Worm (Caenorhabditis elegans) whole organism, L1 larva: ENCODE measurements around the gene R12G8.1.

Experiments used
- C16A3.4 ChIP-seq: fragments of 150-350 bp; optimal IDR thresholded peaks from 2 replicates; lab custom pipeline; 2014; ENCODE audit warnings: missing biosample characterization, missing genetic modification characterization
- F16B12.6 ChIP-seq: fragments of 150-350 bp; optimal IDR thresholded peaks from 2 replicates; lab custom pipeline; 2014; ENCODE audit warnings: missing biosample characterization, missing genetic modification characterization
- aly-2 ChIP-seq: fragments of 150-350 bp; optimal IDR thresholded peaks from 2 replicates; lab custom pipeline; 2014; ENCODE audit warnings: missing biosample characterization, missing genetic modification characterization
- ama-1 ChIP-seq: fragments of 150-350 bp; optimal IDR thresholded peaks from 2 replicates; lab custom pipeline; 2014
- blmp-1 ChIP-seq: fragments of 150-350 bp; optimal IDR thresholded peaks from 2 replicates; lab custom pipeline; 2014; ENCODE audit warnings: missing biosample characterization, missing genetic modification characterization
- ceh-8 ChIP-seq: fragments of 200-800 bp; sonication (Bioruptor generic); optimal IDR thresholded peaks from 2 replicates; lab custom pipeline; 2018; ENCODE audit warnings: mild to moderate bottlenecking, missing genetic modification characterization, moderate library complexity, missing compliant biosample characterization
- ceh-88 ChIP-seq: fragments of 200-800 bp; sonication (Bioruptor generic); IDR thresholded peaks from 2 replicates; pipeline ENCODE4 v1.3.6; 2022; ENCODE audit warnings: missing genetic modification characterization, missing compliant biosample characterization
- ceh-90 ChIP-seq: sonication (generic microtip); optimal IDR thresholded peaks from 2 replicates; lab custom pipeline; 2016; ENCODE audit warnings: missing genetic modification characterization, missing compliant biosample characterization
- ces-1 ChIP-seq: fragments of 150-350 bp; optimal IDR thresholded peaks from 2 replicates; lab custom pipeline; 2014; ENCODE audit warnings: missing biosample characterization, missing genetic modification reagents, missing genetic modification characterization
- dsc-1 ChIP-seq: sonication (generic microtip); optimal IDR thresholded peaks from 2 replicates; lab custom pipeline; 2016; ENCODE audit warnings: mild to moderate bottlenecking, missing genetic modification characterization, missing compliant biosample characterization
- efl-1 ChIP-seq, 4 experiments: fragments of 150-350 bp; optimal IDR thresholded peaks in 3 of 4; peaks in 1 of 4; 1 replicate in 1 of 4; 2 replicates in 3 of 4; lab custom pipeline; 2014; ENCODE audit warnings: missing biosample characterization in 2 of 4, missing genetic modification characterization in 2 of 4, missing genetic modification reagents in 2 of 4
- efl-3 ChIP-seq: fragments of 200-800 bp; sonication (Bioruptor generic); optimal IDR thresholded peaks from 2 replicates; lab custom pipeline; 2018; ENCODE audit warnings: mild to moderate bottlenecking, missing genetic modification characterization, missing compliant biosample characterization
- egl-13 ChIP-seq: sonication (generic microtip); optimal IDR thresholded peaks from 2 replicates; lab custom pipeline; 2016; ENCODE audit warnings: missing genotype, missing genetic modification reagents, missing genetic modification characterization, missing compliant biosample characterization
- ets-5 ChIP-seq: fragments of 200-800 bp; sonication (Bioruptor generic); IDR thresholded peaks from 2 replicates; pipeline ENCODE4 v1.3.6; 2022; ENCODE audit warnings: missing genetic modification characterization, missing compliant biosample characterization
- fkh-10 ChIP-seq: sonication (generic microtip); optimal IDR thresholded peaks from 2 replicates; lab custom pipeline; 2017; ENCODE audit warnings: missing biosample characterization, missing genetic modification reagents, missing genetic modification characterization
- fkh-4 ChIP-seq: sonication (generic microtip); optimal IDR thresholded peaks from 2 replicates; lab custom pipeline; 2016; ENCODE audit warnings: missing compliant biosample characterization, missing genetic modification characterization, borderline replicate concordance
- fos-1 ChIP-seq: fragments of 150-350 bp; optimal IDR thresholded peaks from 2 replicates; lab custom pipeline; 2014; ENCODE audit warnings: missing biosample characterization, missing genetic modification characterization
- hlh-17 ChIP-seq: fragments of 200-800 bp; sonication (Bioruptor generic); optimal IDR thresholded peaks from 2 replicates; lab custom pipeline; 2018; ENCODE audit warnings: missing genetic modification characterization, mild to moderate bottlenecking, missing compliant biosample characterization, moderate library complexity, borderline replicate concordance
- hlh-4 ChIP-seq: sonication (generic microtip); optimal IDR thresholded peaks from 2 replicates; lab custom pipeline; 2016; ENCODE audit warnings: mild to moderate bottlenecking, missing genetic modification characterization, missing compliant biosample characterization
- hpl-2 ChIP-seq: fragments of 150-350 bp; optimal IDR thresholded peaks from 2 replicates; lab custom pipeline; 2014; ENCODE audit warnings: missing biosample characterization, missing genetic modification reagents, missing genetic modification characterization
- irx-1 ChIP-seq: sonication (generic microtip); optimal IDR thresholded peaks from 2 replicates; lab custom pipeline; 2016; ENCODE audit warnings: missing genetic modification characterization, missing compliant biosample characterization
- jun-1 ChIP-seq: fragments of 150-350 bp; optimal IDR thresholded peaks from 2 replicates; lab custom pipeline; 2014; ENCODE audit warnings: missing biosample characterization, missing genetic modification reagents, missing genetic modification characterization
- lin-13 ChIP-seq: fragments of 150-350 bp; optimal IDR thresholded peaks from 2 replicates; lab custom pipeline; 2014; ENCODE audit warnings: missing biosample characterization, missing genetic modification reagents, missing genetic modification characterization
- lin-14 ChIP-seq: fragments of 200-800 bp; sonication (Bioruptor generic); optimal IDR thresholded peaks from 2 replicates; lab custom pipeline; 2018; ENCODE audit warnings: mild to moderate bottlenecking, missing genetic modification characterization, moderate library complexity, missing compliant biosample characterization
- lin-15B ChIP-seq: fragments of 150-350 bp; sonication (generic microtip); optimal IDR thresholded peaks from 3 replicates; lab custom pipeline; 2014; ENCODE audit warnings: missing biosample characterization, missing genetic modification characterization
- lsy-2 ChIP-seq, 2 experiments: fragments of 150-350 bp; optimal IDR thresholded peaks; 2 replicates each; lab custom pipeline; 2014; ENCODE audit warnings: missing biosample characterization in 2 of 2, missing genetic modification characterization in 2 of 2
- mab-9 ChIP-seq: fragments of 200-800 bp; sonication (Bioruptor generic); IDR thresholded peaks from 2 replicates; pipeline ENCODE4 v1.3.6; 2022; ENCODE audit warnings: missing genetic modification reagents, missing genetic modification characterization, missing compliant biosample characterization
- nhr-11 ChIP-seq: fragments of 150-350 bp; optimal IDR thresholded peaks from 2 replicates; lab custom pipeline; 2014; ENCODE audit warnings: missing biosample characterization, missing genetic modification characterization
- nhr-12 ChIP-seq: sonication (generic microtip); optimal IDR thresholded peaks from 2 replicates; lab custom pipeline; 2017; ENCODE audit warnings: missing biosample characterization, missing genetic modification characterization
- nhr-20 ChIP-seq: sonication (generic microtip); optimal IDR thresholded peaks from 2 replicates; lab custom pipeline; 2016; ENCODE audit warnings: mild to moderate bottlenecking, missing genetic modification characterization, missing compliant biosample characterization
- nhr-237 ChIP-seq: fragments of 150-350 bp; optimal IDR thresholded peaks from 2 replicates; lab custom pipeline; 2014; ENCODE audit warnings: missing biosample characterization, missing genetic modification characterization
- nhr-28 ChIP-seq: fragments of 150-350 bp; optimal IDR thresholded peaks from 2 replicates; lab custom pipeline; 2014; ENCODE audit warnings: missing biosample characterization, missing genetic modification characterization
- nhr-71 ChIP-seq: sonication (generic microtip); optimal IDR thresholded peaks from 2 replicates; lab custom pipeline; 2016; ENCODE audit warnings: mild to moderate bottlenecking, missing genetic modification characterization, moderate library complexity, missing compliant biosample characterization
- pag-3 ChIP-seq: sonication (generic microtip); optimal IDR thresholded peaks from 2 replicates; lab custom pipeline; 2017; ENCODE audit warnings: missing genetic modification characterization, mild to moderate bottlenecking, missing compliant biosample characterization, antibody characterized with exemption, borderline replicate concordance; ENCODE audit not compliant: insufficient read depth
- pax-3 ChIP-seq: fragments of 200-800 bp; sonication (Bioruptor generic); optimal IDR thresholded peaks from 2 replicates; lab custom pipeline; 2018; ENCODE audit warnings: mild to moderate bottlenecking, missing genetic modification characterization, moderate library complexity, missing compliant biosample characterization
- skn-1 ChIP-seq: fragments of 150-350 bp; optimal IDR thresholded peaks from 2 replicates; lab custom pipeline; 2014; ENCODE audit warnings: missing biosample characterization, missing genetic modification characterization
- snpc-4 ChIP-seq: fragments of 150-350 bp; optimal IDR thresholded peaks from 2 replicates; lab custom pipeline; 2014; ENCODE audit warnings: missing biosample characterization, missing genetic modification characterization
- sptf-1 ChIP-seq: fragments of 150-350 bp; optimal IDR thresholded peaks from 2 replicates; lab custom pipeline; 2014; ENCODE audit warnings: missing biosample characterization, missing genetic modification characterization
- sup-37 ChIP-seq: fragments of 200-800 bp; sonication (Bioruptor generic); optimal IDR thresholded peaks from 2 replicates; lab custom pipeline; 2018; ENCODE audit warnings: mild to moderate bottlenecking, missing genetic modification characterization, missing compliant biosample characterization
- tbx-2 ChIP-seq: sonication (generic microtip); optimal IDR thresholded peaks from 2 replicates; lab custom pipeline; 2016; ENCODE audit warnings: missing genetic modification characterization, missing compliant biosample characterization
- unc-130 ChIP-seq: fragments of 150-350 bp; optimal IDR thresholded peaks from 2 replicates; lab custom pipeline; 2017; ENCODE audit warnings: missing biosample characterization, missing genetic modification characterization, inconsistent platforms
- unc-30 ChIP-seq: sonication (generic microtip); optimal IDR thresholded peaks from 2 replicates; lab custom pipeline; 2017; ENCODE audit warnings: missing biosample characterization, missing genetic modification characterization
- unc-62 ChIP-seq: fragments of 150-350 bp; optimal IDR thresholded peaks from 2 replicates; lab custom pipeline; 2014; ENCODE audit warnings: missing biosample characterization, missing genetic modification reagents, missing genetic modification characterization
- unc-86 ChIP-seq: sonication (generic microtip); optimal IDR thresholded peaks from 2 replicates; lab custom pipeline; 2016; ENCODE audit warnings: missing genetic modification characterization, missing compliant biosample characterization
- vab-15 ChIP-seq: sonication (generic microtip); optimal IDR thresholded peaks from 2 replicates; lab custom pipeline; 2017; ENCODE audit warnings: missing genotype, mild to moderate bottlenecking, missing genetic modification characterization, missing compliant biosample characterization
- xbp-1 ChIP-seq: sonication (generic microtip); optimal IDR thresholded peaks from 2 replicates; lab custom pipeline; 2016; ENCODE audit warnings: missing genetic modification characterization, missing compliant biosample characterization
- zip-4 ChIP-seq: fragments of 200-800 bp; sonication (Bioruptor generic); optimal IDR thresholded peaks from 2 replicates; lab custom pipeline; 2018; ENCODE audit warnings: mild to moderate bottlenecking, missing genetic modification characterization, moderate library complexity, missing compliant biosample characterization
- ztf-11 ChIP-seq, 2 experiments: sonication (generic microtip); optimal IDR thresholded peaks; 2 replicates each; lab custom pipeline; 2016 to 2017; ENCODE audit warnings: missing genetic modification characterization in 2 of 2, missing biosample characterization in 1 of 2, missing compliant biosample characterization in 1 of 2
- ztf-4 ChIP-seq: fragments of 150-350 bp; optimal IDR thresholded peaks from 2 replicates; lab custom pipeline; 2014; ENCODE audit warnings: missing biosample characterization, missing genetic modification characterization

Gene R12G8.1

ce11 chrV:17749181-17749580 lies at the start of gene R12G8.1:
Gene R12G8.1 (minus strand): TSS chrV:17749243.
- TF ChIP-seq ces-1 (GFP tag; lab: Kevin White, UChicago) (peak; percentile 66), pax-3 (no peak), blmp-1 (no peak), efl-3 (GFP tag; lab: Kevin White, UChicago) (no peak), nhr-20 (tag; lab: Kevin White, UChicago) (no peak), dsc-1 (tag; lab: Kevin White, UChicago) (no peak), fkh-10 (peak; percentile 89), nhr-28 (tag; lab: Kevin White, UChicago) (no peak), nhr-237 (tag; lab: Kevin White, UChicago) (no peak), mab-9 (no peak), nhr-11 (tag; lab: Kevin White, UChicago) (no peak), F16B12.6 (tag; lab: Kevin White, UChicago) (no peak), aly-2 (tag; lab: Kevin White, UChicago) (no peak), ets-5 (GFP tag; lab: Robert Waterston, UW) (no peak), unc-130 (tag; lab: Kevin White, UChicago) (no peak), sup-37 (GFP tag; lab: Kevin White, UChicago) (no peak), unc-30 (tag; lab: Kevin White, UChicago) (no peak), ceh-90 (tag; lab: Kevin White, UChicago) (no peak), lsy-2 (tag; optimal IDR thresholded peaks at IDR 0.05; lab: Kevin White, UChicago) (peak in 1 of 2 experiments; percentile 1), ztf-4 (tag; lab: Kevin White, UChicago) (no peak), ztf-11 (tag; optimal IDR thresholded peaks at IDR 0.05; lab: Kevin White, UChicago) (no peak), jun-1 (tag; lab: Kevin White, UChicago) (no peak), lin-13 (GFP tag; lab: Kevin White, UChicago) (no peak), hlh-17 (GFP tag; lab: Kevin White, UChicago) (no peak), nhr-12 (tag; lab: Kevin White, UChicago) (no peak), ceh-88 (GFP tag; lab: Robert Waterston, UW) (no peak), ceh-8 (no peak), lin-15B (tag; lab: Kevin White, UChicago) (no peak), xbp-1 (tag; lab: Kevin White, UChicago) (no peak), hlh-4 (no peak), nhr-71 (tag; lab: Kevin White, UChicago) (peak; percentile 51), unc-86 (no peak), zip-4 (GFP tag; lab: Kevin White, UChicago) (no peak), hpl-2 (GFP tag; lab: Kevin White, UChicago) (no peak), C16A3.4 (tag; lab: Kevin White, UChicago) (no peak), fkh-4 (no peak), lin-14 (GFP tag; lab: Kevin White, UChicago) (peak; percentile 78), tbx-2 (no peak), efl-1 (optimal IDR thresholded peaks at IDR 0.05; lab: Kevin White, UChicago) (no peak), efl-1 (GFP tag; optimal IDR thresholded peaks at IDR 0.05 in 1 of 2; lab: Kevin White, UChicago) (peak in 1 of 2 experiments; percentile 74), fos-1 (no peak), sptf-1 (tag; lab: Kevin White, UChicago) (no peak), snpc-4 (no peak), irx-1 (no peak), ama-1 (no peak), vab-15 (tag; lab: Kevin White, UChicago) (no peak), unc-62 (GFP tag; lab: Kevin White, UChicago) (no peak), egl-13 (no peak), skn-1 (tag; lab: Kevin White, UChicago) (no peak), pag-3 (tag; lab: Kevin White, UChicago) (no peak)
